Worm (Caenorhabditis elegans) whole organism, L4/young adult: ENCODE results near the gene swsn-7.
A peak's percentile ranks its signal among the peaks of the same experiment; 100 is the strongest.

Experiments
- dao-5 ChIP-seq: sonication (generic microtip); optimal IDR thresholded peaks from 2 replicates; lab custom pipeline; 2016; ENCODE audit warnings: missing genotype, missing genetic modification characterization, moderate library complexity, missing compliant biosample characterization
- him-1 ChIP-seq: sonication (generic microtip); optimal IDR thresholded peaks from 2 replicates; lab custom pipeline; 2016; ENCODE audit warnings: missing genotype, missing genetic modification reagents, missing genetic modification characterization, missing compliant biosample characterization

DNA sequence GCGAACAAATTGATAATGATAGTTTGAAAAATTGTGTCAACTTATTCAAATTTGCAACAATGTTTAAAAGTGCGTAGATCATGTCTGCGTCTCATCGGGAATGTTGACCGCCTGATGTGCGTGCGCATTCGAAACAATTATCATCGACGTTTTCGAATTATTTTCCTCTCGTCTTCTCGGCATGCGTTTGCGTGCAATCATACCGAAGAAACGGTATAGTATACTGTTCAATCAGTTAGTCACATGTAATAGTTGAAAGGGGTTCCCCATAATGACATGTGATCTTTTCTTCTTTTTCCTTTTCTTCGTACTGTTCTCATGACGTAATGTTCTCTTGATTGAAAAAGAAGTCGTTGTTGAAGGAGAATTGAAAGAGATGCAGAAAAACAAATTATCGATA, 10.8 kb downstream of the swsn-7 start:
- TF ChIP-seq dao-5 (tag; lab: Kevin White, UChicago): peak; percentile 37
- TF ChIP-seq him-1 (tag; lab: Kevin White, UChicago): no peak
